Fruit fly (Drosophila melanogaster) whole organism, prepupa: ENCODE data around the gene CG10561.
A peak's percentile ranks its signal among the peaks of the same experiment; 100 is the strongest.

ENCODE experiments used
- Blimp-1 ChIP-seq: fragments of 200-800 bp; sonication (Bioruptor generic); optimal IDR thresholded peaks from 3 replicates; lab custom pipeline; 2017; ENCODE audit warnings: missing biosample characterization, missing genetic modification characterization, mild to moderate bottlenecking, moderate library complexity, missing genetic modification reagents
- CG10631 ChIP-seq: fragments of 200-800 bp; sonication (Bioruptor generic); optimal IDR thresholded peaks from 2 replicates; lab custom pipeline; 2016; ENCODE audit warnings: missing biosample characterization, missing genetic modification characterization
- CG10669 ChIP-seq: fragments of 200-800 bp; sonication (Bioruptor generic); optimal IDR thresholded peaks from 3 replicates; lab custom pipeline; 2018; ENCODE audit warnings: missing biosample characterization, mild to moderate bottlenecking, missing genetic modification characterization, moderate library complexity
- CG11762 ChIP-seq: fragments of 200-800 bp; sonication (Bioruptor generic); optimal IDR thresholded peaks from 3 replicates; lab custom pipeline; 2016; ENCODE audit warnings: missing biosample characterization, missing genetic modification characterization; ENCODE audit not compliant: insufficient read depth
- CG11902 ChIP-seq: fragments of 200-800 bp; sonication (Bioruptor generic); optimal IDR thresholded peaks from 3 replicates; lab custom pipeline; 2016; ENCODE audit warnings: missing biosample characterization, missing genetic modification characterization
- CG15336 ChIP-seq: fragments of 200-800 bp; sonication (Bioruptor generic); IDR thresholded peaks from 2 replicates; pipeline ENCODE4 v1.3.6; 2022; ENCODE audit warnings: missing biosample characterization, missing genetic modification characterization
- CG1621 ChIP-seq: fragments of 200-800 bp; sonication (Bioruptor generic); optimal IDR thresholded peaks from 3 replicates; lab custom pipeline; 2018; ENCODE audit warnings: missing biosample characterization, mild to moderate bottlenecking, missing genetic modification characterization
- CG16779 ChIP-seq: fragments of 200-800 bp; sonication (Bioruptor generic); optimal IDR thresholded peaks from 3 replicates; lab custom pipeline; 2017; ENCODE audit warnings: missing biosample characterization, mild to moderate bottlenecking, missing genetic modification characterization
- CG31627 ChIP-seq: fragments of 200-800 bp; sonication (Bioruptor generic); optimal IDR thresholded peaks from 3 replicates; lab custom pipeline; 2016; ENCODE audit warnings: missing biosample characterization, missing genetic modification characterization
- CG32006 ChIP-seq: fragments of 200-800 bp; sonication (Bioruptor generic); optimal IDR thresholded peaks from 3 replicates; lab custom pipeline; 2017; ENCODE audit warnings: missing biosample characterization, mild to moderate bottlenecking, missing genetic modification characterization
- CG34406 ChIP-seq: fragments of 200-800 bp; sonication (Bioruptor generic); optimal IDR thresholded peaks from 3 replicates; lab custom pipeline; 2016; ENCODE audit warnings: missing biosample characterization, missing genetic modification characterization
- CG3919 ChIP-seq: fragments of 200-800 bp; sonication (Bioruptor generic); optimal IDR thresholded peaks from 3 replicates; lab custom pipeline; 2016; ENCODE audit warnings: missing biosample characterization, missing genetic modification characterization
- CG4318 ChIP-seq: fragments of 200-800 bp; sonication (Bioruptor generic); optimal IDR thresholded peaks from 3 replicates; lab custom pipeline; 2017; ENCODE audit warnings: missing biosample characterization, mild to moderate bottlenecking, missing genetic modification characterization
- CG6276 ChIP-seq: fragments of 200-800 bp; sonication (Bioruptor generic); optimal IDR thresholded peaks from 2 replicates; lab custom pipeline; 2017; ENCODE audit warnings: missing biosample characterization, mild to moderate bottlenecking, missing genetic modification characterization
- CG6808 ChIP-seq: fragments of 200-800 bp; sonication (Bioruptor generic); optimal IDR thresholded peaks from 3 replicates; lab custom pipeline; 2017; ENCODE audit warnings: missing biosample characterization, missing genetic modification characterization, mild to moderate bottlenecking, moderate library complexity, missing genetic modification reagents
- CG6854 ChIP-seq: fragments of 200-800 bp; sonication (Bioruptor generic); optimal IDR thresholded peaks from 2 replicates; lab custom pipeline; 2017; ENCODE audit warnings: missing biosample characterization, mild to moderate bottlenecking, missing genetic modification characterization
- CG7368 ChIP-seq: fragments of 200-800 bp; sonication (Bioruptor generic); optimal IDR thresholded peaks from 3 replicates; lab custom pipeline; 2016; ENCODE audit warnings: missing biosample characterization, missing genetic modification characterization
- CG8119 ChIP-seq: fragments of 200-800 bp; sonication (Bioruptor generic); IDR thresholded peaks from 3 replicates; pipeline ENCODE4 v1.3.6; 2022; ENCODE audit warnings: missing biosample characterization, missing genetic modification characterization
- CG8319 ChIP-seq: fragments of 200-800 bp; sonication (Bioruptor generic); optimal IDR thresholded peaks from 3 replicates; lab custom pipeline; 2016; ENCODE audit warnings: missing biosample characterization, missing genetic modification characterization
- CG9139 ChIP-seq: fragments of 200-800 bp; sonication (Bioruptor generic); optimal IDR thresholded peaks from 3 replicates; lab custom pipeline; 2017; ENCODE audit warnings: missing biosample characterization, mild to moderate bottlenecking, missing genetic modification characterization
- Eip75B ChIP-seq: fragments of 200-800 bp; sonication (Bioruptor generic); optimal IDR thresholded peaks from 3 replicates; lab custom pipeline; 2016; ENCODE audit warnings: missing biosample characterization, missing genetic modification characterization
- Ets21C ChIP-seq: fragments of 200-800 bp; sonication (Bioruptor generic); optimal IDR thresholded peaks from 3 replicates; lab custom pipeline; 2016; ENCODE audit warnings: missing biosample characterization, missing genetic modification characterization
- Ets96B ChIP-seq: fragments of 200-800 bp; optimal IDR thresholded peaks from 2 replicates; lab custom pipeline; 2019; ENCODE audit warnings: missing biosample characterization, mild to moderate bottlenecking, missing genetic modification characterization, moderate library complexity
- Gug ChIP-seq: fragments of 200-800 bp; sonication (Bioruptor generic); IDR thresholded peaks from 2 replicates; pipeline ENCODE4 v1.3.6; 2022; ENCODE audit warnings: missing biosample characterization, missing genetic modification characterization
- Hr39 ChIP-seq: fragments of 200-800 bp; sonication (Bioruptor generic); optimal IDR thresholded peaks from 2 replicates; lab custom pipeline; 2016; ENCODE audit warnings: missing biosample characterization, missing genetic modification characterization
- Hr4 ChIP-seq: fragments of 200-800 bp; sonication (Bioruptor generic); optimal IDR thresholded peaks from 3 replicates; lab custom pipeline; 2016; ENCODE audit warnings: missing biosample characterization, missing genetic modification characterization
- Lpt ChIP-seq: fragments of 200-800 bp; sonication (Bioruptor generic); optimal IDR thresholded peaks from 3 replicates; lab custom pipeline; 2016; ENCODE audit warnings: missing biosample characterization, missing genetic modification characterization
- OdsH ChIP-seq: fragments of 200-800 bp; sonication (Bioruptor generic); optimal IDR thresholded peaks from 3 replicates; lab custom pipeline; 2016; ENCODE audit warnings: missing biosample characterization, missing genetic modification characterization
- Smox ChIP-seq: fragments of 200-800 bp; sonication (Bioruptor generic); optimal IDR thresholded peaks from 3 replicates; lab custom pipeline; 2016; ENCODE audit warnings: missing biosample characterization, missing genetic modification characterization
- Sox102F ChIP-seq: fragments of 200-800 bp; sonication (Bioruptor generic); optimal IDR thresholded peaks from 2 replicates; lab custom pipeline; 2016; ENCODE audit warnings: missing biosample characterization, mild to moderate bottlenecking, missing genetic modification characterization
- Sox14 ChIP-seq: fragments of 200-800 bp; sonication (Bioruptor generic); optimal IDR thresholded peaks from 3 replicates; lab custom pipeline; 2016; ENCODE audit warnings: missing biosample characterization, missing genetic modification characterization
- Sox15 ChIP-seq: fragments of 200-800 bp; sonication (Bioruptor generic); optimal IDR thresholded peaks from 3 replicates; lab custom pipeline; 2016; ENCODE audit warnings: missing biosample characterization, missing genetic modification characterization
- cyc ChIP-seq: fragments of 200-800 bp; sonication (Bioruptor generic); optimal IDR thresholded peaks from 3 replicates; lab custom pipeline; 2016; ENCODE audit warnings: missing biosample characterization, missing genetic modification characterization
- dsx ChIP-seq: fragments of 200-800 bp; optimal IDR thresholded peaks from 3 replicates; lab custom pipeline; 2019; ENCODE audit warnings: missing biosample characterization, mild to moderate bottlenecking, missing genetic modification characterization, moderate library complexity; ENCODE audit not compliant: poor library complexity, severe bottlenecking
- eg ChIP-seq: fragments of 200-800 bp; sonication (Bioruptor generic); IDR thresholded peaks from 3 replicates; pipeline ENCODE4 v1.3.6; 2022; ENCODE audit warnings: missing biosample characterization, missing genetic modification characterization
- fd59A ChIP-seq: fragments of 200-800 bp; sonication (Bioruptor generic); optimal IDR thresholded peaks from 2 replicates; lab custom pipeline; 2017; ENCODE audit warnings: missing biosample characterization, mild to moderate bottlenecking, missing genetic modification characterization, missing genetic modification reagents
- fd85E ChIP-seq: fragments of 200-800 bp; sonication (Bioruptor generic); optimal IDR thresholded peaks from 3 replicates; lab custom pipeline; 2016; ENCODE audit warnings: missing biosample characterization, missing genetic modification characterization
- fkh ChIP-seq: fragments of 200-800 bp; sonication (Bioruptor generic); optimal IDR thresholded peaks from 3 replicates; lab custom pipeline; 2017; ENCODE audit warnings: missing biosample characterization, mild to moderate bottlenecking, missing genetic modification characterization, moderate library complexity
- lz ChIP-seq: fragments of 200-800 bp; sonication (Bioruptor generic); optimal IDR thresholded peaks from 3 replicates; lab custom pipeline; 2016; ENCODE audit warnings: missing biosample characterization, missing genetic modification characterization
- pdm3 ChIP-seq: fragments of 200-800 bp; sonication (Bioruptor generic); optimal IDR thresholded peaks from 3 replicates; lab custom pipeline; 2016; ENCODE audit warnings: missing biosample characterization, missing genetic modification characterization
- salr ChIP-seq, 2 experiments: fragments of 200-800 bp; sonication (Bioruptor generic); optimal IDR thresholded peaks; 3 replicates each; lab custom pipeline; 2016 to 2018; ENCODE audit warnings: missing biosample characterization in 2 of 2, missing genetic modification characterization in 2 of 2, mild to moderate bottlenecking in 1 of 2
- spab ChIP-seq: fragments of 200-800 bp; sonication (Bioruptor generic); optimal IDR thresholded peaks from 2 replicates; lab custom pipeline; 2017; ENCODE audit warnings: missing biosample characterization, mild to moderate bottlenecking, missing genetic modification characterization, missing genetic modification reagents
- ss ChIP-seq, 2 experiments: fragments of 200-800 bp; sonication (Bioruptor generic); optimal IDR thresholded peaks; 2 replicates in 1 of 2; 3 replicates in 1 of 2; lab custom pipeline; 2017 to 2018; ENCODE audit warnings: mild to moderate bottlenecking in 2 of 2, missing biosample characterization in 2 of 2, missing genetic modification characterization in 2 of 2, moderate library complexity in 1 of 2
- svp ChIP-seq: fragments of 200-800 bp; sonication (Bioruptor generic); peaks from one replicate; lab custom pipeline; 2016; ENCODE audit warnings: missing biosample characterization, missing genetic modification characterization
- topi ChIP-seq: fragments of 200-800 bp; sonication (Bioruptor generic); optimal IDR thresholded peaks from 3 replicates; lab custom pipeline; 2016; ENCODE audit warnings: missing biosample characterization, missing genetic modification characterization
- vri ChIP-seq: fragments of 200-800 bp; sonication (Bioruptor generic); optimal IDR thresholded peaks from 3 replicates; lab custom pipeline; 2016; ENCODE audit warnings: missing biosample characterization, mild to moderate bottlenecking, missing genetic modification characterization

CG10561 gene

dm6 chr2L:19163975-19164371, 49.8 kb downstream of the CG10561 start:
- TF ChIP-seq pdm3, result no peak
- no peak for TF ChIP-seq CG34406
- no peak for TF ChIP-seq CG6808 (GFP tag; lab: Kevin White, UChicago)
- no peak for TF ChIP-seq Smox (GFP tag; lab: Kevin White, UChicago)
- no peak for TF ChIP-seq eg
- TF ChIP-seq CG7368 (GFP tag; lab: Kevin White, UChicago), result no peak
- no peak for TF ChIP-seq dsx (GFP tag; lab: Kevin White, UChicago)
- no peak for TF ChIP-seq CG4318 (GFP tag; lab: Kevin White, UChicago)
- TF ChIP-seq, all 60 proteins: peak for 0

- TF ChIP-seq lz, result peak; percentile 95
- peak; percentile 96 for TF ChIP-seq Lpt
- peak; percentile 87 for TF ChIP-seq spab (GFP tag; lab: Kevin White, UChicago)
- peak; percentile 93 for TF ChIP-seq Hr39 (GFP tag; lab: Kevin White, UChicago)
- peak; percentile 94 for TF ChIP-seq pdm3
- peak; percentile 92 for TF ChIP-seq CG10669 (GFP tag; lab: Kevin White, UChicago)
- TF ChIP-seq CG10631, result peak; percentile 96
- TF ChIP-seq Gug (GFP tag; lab: Robert Waterston, UW), result peak; percentile 97
- peak; percentile 72 for TF ChIP-seq fkh (GFP tag; lab: Kevin White, UChicago)
- TF ChIP-seq CG4318 (GFP tag; lab: Kevin White, UChicago), result peak; percentile 95
- peak; percentile 83 for TF ChIP-seq fd85E (GFP tag; lab: Kevin White, UChicago)
- TF ChIP-seq vri (GFP tag; lab: Kevin White, UChicago), result peak; percentile 89
- peak; percentile 98 for TF ChIP-seq CG6276
- TF ChIP-seq eg, result peak; percentile 98
- peak; percentile 83 for TF ChIP-seq CG1621 (tag; lab: Kevin White, UChicago)
- peak; percentile 92 for TF ChIP-seq Ets96B
- peak; percentile 89 for TF ChIP-seq CG6854 (GFP tag; lab: Kevin White, UChicago)
- TF ChIP-seq Blimp-1 (GFP tag; lab: Kevin White, UChicago), result peak; percentile 76
- TF ChIP-seq salr (GFP tag; optimal IDR thresholded peaks at IDR 0.05; lab: Kevin White, UChicago), result peak; percentile 66 to 95
- peak; percentile 97 for TF ChIP-seq Smox (GFP tag; lab: Kevin White, UChicago)
- TF ChIP-seq fd59A (GFP tag; lab: Kevin White, UChicago), result peak; percentile 79
- peak; percentile 95 for TF ChIP-seq CG31627
- TF ChIP-seq OdsH, result peak; percentile 97
- peak; percentile 74 for TF ChIP-seq CG9139 (GFP tag; lab: Kevin White, UChicago)
- peak; percentile 96 for TF ChIP-seq Sox14 (GFP tag; lab: Kevin White, UChicago)
- peak; percentile 96 for TF ChIP-seq Ets21C (GFP tag; lab: Kevin White, UChicago)
- peak; percentile 98 for TF ChIP-seq CG32006 (GFP tag; lab: Kevin White, UChicago)
- TF ChIP-seq CG34406, result peak; percentile 95
- peak; percentile 99 for TF ChIP-seq CG15336
- peak; percentile 94 for TF ChIP-seq cyc (GFP tag; lab: Kevin White, UChicago)
- peak; percentile 96 for TF ChIP-seq topi (GFP tag; lab: Kevin White, UChicago)
- TF ChIP-seq Sox102F, result peak; percentile 95
- peak; percentile 89 for TF ChIP-seq Sox15
- TF ChIP-seq CG8119 (GFP tag; lab: Robert Waterston, UW), result peak; percentile 99
- TF ChIP-seq Hr4 (GFP tag; lab: Kevin White, UChicago), result peak; percentile 99
- TF ChIP-seq CG8319 (GFP tag; lab: Kevin White, UChicago), result peak; percentile 92
- TF ChIP-seq CG6808 (GFP tag; lab: Kevin White, UChicago), result peak; percentile 87
- TF ChIP-seq CG3919 (GFP tag; lab: Kevin White, UChicago), result peak; percentile 97
- TF ChIP-seq CG11902, result peak; percentile 83
- TF ChIP-seq CG16779, result peak; percentile 88
- peak; percentile 98 for TF ChIP-seq svp
- peak; percentile 97 for TF ChIP-seq Eip75B (GFP tag; lab: Kevin White, UChicago)
- TF ChIP-seq CG11762 (GFP tag; lab: Kevin White, UChicago), result peak; percentile 94
- TF ChIP-seq ss (GFP tag; optimal IDR thresholded peaks at IDR 0.05; lab: Kevin White, UChicago), result peak; percentile 78 to 87
Measured at dm6 chr2L:19164933-19165813, 51.0 kb downstream of the CG10561 start.
